Fruit fly (Drosophila melanogaster) whole organism, embryonic: ENCODE results near the gene tbrd-1.

Experiments used
- Abd-B ChIP-seq: fragments of 200-800 bp; sonication (Bioruptor generic); optimal IDR thresholded peaks from 2 replicates; lab custom pipeline; 2018; ENCODE audit warnings: missing biosample characterization, mild to moderate bottlenecking, missing genetic modification characterization, moderate library complexity
- Asciz ChIP-seq: fragments of 200-800 bp; sonication (Bioruptor generic); optimal IDR thresholded peaks from 2 replicates; lab custom pipeline; 2017; ENCODE audit warnings: missing biosample characterization, mild to moderate bottlenecking, missing genetic modification characterization, missing genetic modification reagents
- BEAF-32 ChIP-seq: fragments of 200-800 bp; sonication (Bioruptor generic); optimal IDR thresholded peaks from 3 replicates; lab custom pipeline; 2017; ENCODE audit warnings: missing biosample characterization, missing genetic modification characterization, mild to moderate bottlenecking, moderate library complexity, missing genetic modification reagents
- CG10462 ChIP-seq: fragments of 200-800 bp; sonication (Bioruptor generic); optimal IDR thresholded peaks from 2 replicates; lab custom pipeline; 2016; ENCODE audit warnings: missing biosample characterization, missing genetic modification characterization
- CG10979 ChIP-seq: fragments of 200-800 bp; sonication (Bioruptor generic); optimal IDR thresholded peaks from 2 replicates; lab custom pipeline; 2018; ENCODE audit warnings: missing biosample characterization, mild to moderate bottlenecking, missing genetic modification characterization, moderate library complexity
- CG12155 ChIP-seq: fragments of 200-800 bp; sonication (Bioruptor generic); optimal IDR thresholded peaks from 3 replicates; lab custom pipeline; 2016; ENCODE audit warnings: missing biosample characterization, missing genetic modification characterization
- CG12236 ChIP-seq: fragments of 200-800 bp; sonication (Bioruptor generic); optimal IDR thresholded peaks from 2 replicates; lab custom pipeline; 2016; ENCODE audit warnings: missing biosample characterization, missing genetic modification characterization
- CG12391 ChIP-seq: fragments of 200-800 bp; sonication (Bioruptor generic); optimal IDR thresholded peaks from 3 replicates; lab custom pipeline; 2018; ENCODE audit warnings: missing biosample characterization, mild to moderate bottlenecking, missing genetic modification characterization, moderate library complexity
- CG14667 ChIP-seq: fragments of 200-800 bp; sonication (Bioruptor generic); IDR thresholded peaks from 2 replicates; pipeline ENCODE4 v1.3.6; 2022; ENCODE audit warnings: missing biosample characterization, missing genetic modification characterization
- CG15514 ChIP-seq: fragments of 200-800 bp; sonication (Bioruptor generic); optimal IDR thresholded peaks from 3 replicates; lab custom pipeline; 2017; ENCODE audit warnings: missing biosample characterization, missing genetic modification characterization, mild to moderate bottlenecking, moderate library complexity, missing genetic modification reagents
- CG18599 ChIP-seq: fragments of 200-800 bp; sonication (Bioruptor generic); optimal IDR thresholded peaks from 3 replicates; lab custom pipeline; 2017; ENCODE audit warnings: missing biosample characterization, missing genetic modification characterization, mild to moderate bottlenecking, moderate library complexity, missing genetic modification reagents
- CG2712 ChIP-seq: fragments of 200-800 bp; optimal IDR thresholded peaks from 3 replicates; lab custom pipeline; 2019; ENCODE audit warnings: missing biosample characterization, mild to moderate bottlenecking, missing genetic modification characterization, moderate library complexity
- CG3838 ChIP-seq: fragments of 200-800 bp; sonication (Bioruptor generic); optimal IDR thresholded peaks from 3 replicates; lab custom pipeline; 2016; ENCODE audit warnings: missing biosample characterization, missing genetic modification characterization
- CG4730 ChIP-seq: fragments of 200-800 bp; sonication (Bioruptor generic); IDR thresholded peaks from 2 replicates; pipeline ENCODE4 v1.3.6; 2022; ENCODE audit warnings: missing biosample characterization, missing genetic modification characterization
- CG4820 ChIP-seq: fragments of 200-800 bp; sonication (Bioruptor generic); optimal IDR thresholded peaks from 3 replicates; lab custom pipeline; 2016; ENCODE audit warnings: missing biosample characterization, missing genetic modification characterization
- CG6654 ChIP-seq: fragments of 200-800 bp; sonication (Bioruptor generic); optimal IDR thresholded peaks from 2 replicates; lab custom pipeline; 2017; ENCODE audit warnings: missing biosample characterization, mild to moderate bottlenecking, missing genetic modification characterization
- CG7928 ChIP-seq: fragments of 200-800 bp; sonication (Bioruptor generic); optimal IDR thresholded peaks from 2 replicates; lab custom pipeline; 2017; ENCODE audit warnings: missing biosample characterization, mild to moderate bottlenecking, missing genetic modification characterization
- CG8089 ChIP-seq: fragments of 200-800 bp; sonication (Bioruptor generic); optimal IDR thresholded peaks from 3 replicates; lab custom pipeline; 2016; ENCODE audit warnings: missing biosample characterization, missing genetic modification characterization
- CG8388 ChIP-seq: fragments of 200-800 bp; sonication (Bioruptor generic); optimal IDR thresholded peaks from 2 replicates; lab custom pipeline; 2019; ENCODE audit warnings: missing biosample characterization, mild to moderate bottlenecking, missing genetic modification characterization, moderate library complexity
- CG9727 ChIP-seq: fragments of 200-800 bp; sonication (Bioruptor generic); optimal IDR thresholded peaks from 3 replicates; lab custom pipeline; 2017; ENCODE audit warnings: missing biosample characterization, mild to moderate bottlenecking, missing genetic modification characterization
- CHES-1-like ChIP-seq: fragments of 200-800 bp; sonication (Bioruptor generic); optimal IDR thresholded peaks from 2 replicates; lab custom pipeline; 2016; ENCODE audit warnings: missing biosample characterization, missing genetic modification characterization
- CrebB ChIP-seq: fragments of 200-800 bp; sonication (Bioruptor generic); optimal IDR thresholded peaks from 3 replicates; lab custom pipeline; 2018; ENCODE audit warnings: missing biosample characterization, mild to moderate bottlenecking, missing genetic modification characterization
- D19A ChIP-seq: fragments of 200-800 bp; optimal IDR thresholded peaks from 3 replicates; lab custom pipeline; 2019; ENCODE audit warnings: missing biosample characterization, mild to moderate bottlenecking, missing genetic modification characterization, moderate library complexity
- Dip3 ChIP-seq: fragments of 200-800 bp; sonication (Bioruptor generic); optimal IDR thresholded peaks from 3 replicates; lab custom pipeline; 2016; ENCODE audit warnings: missing biosample characterization, missing genetic modification characterization
- Drgx ChIP-seq: fragments of 200-800 bp; sonication (Bioruptor generic); IDR thresholded peaks from 2 replicates; pipeline ENCODE4 v1.3.6; 2022; ENCODE audit warnings: missing biosample characterization, missing genetic modification characterization
- E2f1 ChIP-seq: fragments of 200-800 bp; sonication (Bioruptor generic); IDR thresholded peaks from 2 replicates; pipeline ENCODE4 v1.3.6; 2022; ENCODE audit warnings: missing biosample characterization, missing genetic modification characterization
- Gug ChIP-seq: fragments of 200-800 bp; sonication (Bioruptor generic); IDR thresholded peaks from 4 replicates; pipeline ENCODE4 v1.3.6; 2022; ENCODE audit warnings: missing biosample characterization, missing genetic modification characterization
- HHEX ChIP-seq: fragments of 200-800 bp; sonication (Bioruptor generic); optimal IDR thresholded peaks from 3 replicates; lab custom pipeline; 2017; ENCODE audit warnings: missing biosample characterization, mild to moderate bottlenecking, missing genetic modification characterization, missing genetic modification reagents
- HLH54F ChIP-seq: fragments of 200-800 bp; sonication (Bioruptor generic); optimal IDR thresholded peaks from 3 replicates; lab custom pipeline; 2016; ENCODE audit warnings: missing biosample characterization, missing genetic modification characterization
- Hr3 ChIP-seq: fragments of 200-800 bp; sonication (Bioruptor generic); optimal IDR thresholded peaks from 3 replicates; lab custom pipeline; 2016; ENCODE audit warnings: missing biosample characterization, missing genetic modification characterization
- Lpt ChIP-seq: fragments of >200 bp; optimal IDR thresholded peaks from 2 replicates; lab custom pipeline; 2018; ENCODE audit warnings: missing biosample characterization, missing genetic modification characterization
- Max ChIP-seq: fragments of 200-800 bp; sonication (Bioruptor generic); optimal IDR thresholded peaks from 2 replicates; lab custom pipeline; 2016; ENCODE audit warnings: missing biosample characterization, mild to moderate bottlenecking, missing genetic modification characterization
- Nf-YA ChIP-seq: fragments of 200-800 bp; sonication (Bioruptor generic); IDR thresholded peaks from 2 replicates; pipeline ENCODE4 v1.3.6; 2022; ENCODE audit warnings: missing biosample characterization, missing genetic modification characterization
- Poxn ChIP-seq: fragments of 200-800 bp; sonication (Bioruptor generic); IDR thresholded peaks from 2 replicates; pipeline ENCODE4 v1.3.6; 2022; ENCODE audit warnings: missing biosample characterization, missing genetic modification characterization
- Rfx ChIP-seq: fragments of 200-800 bp; sonication (Bioruptor generic); IDR thresholded peaks from 2 replicates; pipeline ENCODE4 v1.3.6; 2022; ENCODE audit warnings: missing biosample characterization, missing genetic modification characterization
- Sox100B ChIP-seq: fragments of 200-800 bp; sonication (Bioruptor generic); optimal IDR thresholded peaks from 3 replicates; lab custom pipeline; 2018; ENCODE audit warnings: missing biosample characterization, mild to moderate bottlenecking, missing genetic modification characterization
- Spps ChIP-seq: fragments of 200-800 bp; sonication (Bioruptor generic); optimal IDR thresholded peaks from 2 replicates; lab custom pipeline; 2018; ENCODE audit warnings: missing biosample characterization, mild to moderate bottlenecking, missing genetic modification characterization
- ab ChIP-seq: fragments of 200-800 bp; sonication (Bioruptor generic); optimal IDR thresholded peaks from 2 replicates; lab custom pipeline; 2016; ENCODE audit warnings: missing biosample characterization, missing genetic modification characterization
- ac ChIP-seq: fragments of 200-800 bp; sonication (Bioruptor generic); optimal IDR thresholded peaks from 3 replicates; lab custom pipeline; 2017; ENCODE audit warnings: missing biosample characterization, mild to moderate bottlenecking, missing genetic modification characterization
- cato ChIP-seq: fragments of 200-800 bp; sonication (Bioruptor generic); optimal IDR thresholded peaks from 2 replicates; lab custom pipeline; 2016; ENCODE audit warnings: missing biosample characterization, missing genetic modification characterization, borderline replicate concordance
- chif ChIP-seq, 2 experiments: fragments of 200-800 bp; sonication (Bioruptor generic); optimal IDR thresholded peaks; 3 replicates each; lab custom pipeline; 2016; ENCODE audit warnings: missing biosample characterization in 2 of 2, missing genetic modification characterization in 2 of 2
- chn ChIP-seq: fragments of 200-800 bp; sonication (Bioruptor generic); optimal IDR thresholded peaks from 2 replicates; lab custom pipeline; 2016; ENCODE audit warnings: missing biosample characterization, missing genetic modification characterization
- ewg ChIP-seq: fragments of 200-800 bp; sonication (Bioruptor generic); optimal IDR thresholded peaks from 3 replicates; lab custom pipeline; 2017; ENCODE audit warnings: mild to moderate bottlenecking, missing biosample characterization, missing genetic modification reagents, missing genetic modification characterization
- ftz-f1 ChIP-seq: fragments of 200-800 bp; sonication (Bioruptor generic); optimal IDR thresholded peaks from 2 replicates; lab custom pipeline; 2016; ENCODE audit warnings: missing biosample characterization, missing genetic modification characterization
- lbe ChIP-seq: fragments of 200-800 bp; sonication (Bioruptor generic); optimal IDR thresholded peaks from 2 replicates; lab custom pipeline; 2016; ENCODE audit warnings: missing biosample characterization, mild to moderate bottlenecking, missing genetic modification characterization
- luna ChIP-seq: fragments of 200-800 bp; sonication (Bioruptor generic); optimal IDR thresholded peaks from 2 replicates; lab custom pipeline; 2016; ENCODE audit warnings: missing biosample characterization, missing genetic modification characterization
- sens ChIP-seq: fragments of 200-800 bp; sonication (Bioruptor generic); peaks from one replicate; lab custom pipeline; 2016; ENCODE audit warnings: missing biosample characterization, missing genetic modification characterization
- seq ChIP-seq: fragments of 200-800 bp; sonication (Bioruptor generic); IDR thresholded peaks from 2 replicates; pipeline ENCODE4 v1.3.6; 2022; ENCODE audit warnings: missing biosample characterization, missing genetic modification characterization
- sim ChIP-seq: fragments of 200-800 bp; sonication (Bioruptor generic); IDR thresholded peaks from 2 replicates; pipeline ENCODE4 v1.3.6; 2022; ENCODE audit warnings: missing biosample characterization, missing genetic modification characterization
- ssp ChIP-seq: fragments of 200-800 bp; sonication (Bioruptor generic); IDR thresholded peaks from 2 replicates; pipeline ENCODE4 v1.3.6; 2022; ENCODE audit warnings: missing biosample characterization, missing genetic modification characterization
- sug ChIP-seq: fragments of 200-800 bp; optimal IDR thresholded peaks from 2 replicates; lab custom pipeline; 2019; ENCODE audit warnings: missing biosample characterization, mild to moderate bottlenecking, missing genetic modification characterization, moderate library complexity
- tna ChIP-seq: fragments of 200-800 bp; sonication (Bioruptor generic); IDR thresholded peaks from 2 replicates; pipeline ENCODE4 v1.3.6; 2022; ENCODE audit warnings: missing biosample characterization, missing genetic modification characterization; ENCODE audit not compliant: partially characterized antibody
- ttk ChIP-seq: fragments of 200-800 bp; sonication (Bioruptor generic); IDR thresholded peaks from 2 replicates; pipeline ENCODE4 v2.1.2; 2022; ENCODE audit warnings: missing biosample characterization, missing genetic modification characterization
- vvl ChIP-seq: fragments of 200-800 bp; sonication (Bioruptor generic); IDR thresholded peaks from 2 replicates; pipeline ENCODE4 v1.3.6; 2022; ENCODE audit warnings: missing biosample characterization, missing genetic modification characterization
- zen2 ChIP-seq: fragments of 200-800 bp; sonication (Bioruptor generic); IDR thresholded peaks from 3 replicates; pipeline ENCODE4 v1.3.6; 2022; ENCODE audit warnings: missing biosample characterization, missing genetic modification characterization; ENCODE audit not compliant: partially characterized antibody

Gene tbrd-1

DNA sequence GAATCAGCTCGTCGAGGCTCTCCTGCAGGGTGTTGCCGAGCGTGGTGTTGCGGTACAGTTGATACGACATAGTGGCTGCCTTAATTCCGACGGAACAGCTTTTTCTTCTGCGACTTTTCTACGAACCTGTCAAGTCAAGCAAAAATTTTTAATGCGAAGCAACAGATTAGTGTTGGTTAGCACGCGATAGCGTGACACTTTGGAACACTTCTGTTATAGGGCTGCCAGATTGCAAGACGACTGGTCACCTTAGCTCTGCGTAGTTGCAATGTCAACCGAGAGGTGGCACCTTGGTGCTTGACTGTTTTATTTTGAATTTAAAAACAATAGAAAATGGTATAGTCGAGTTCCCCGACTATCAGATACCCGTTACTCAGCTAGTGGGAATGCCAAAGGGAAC, 2.5 kb downstream of the tbrd-1 start, which contains the start of gene TfIIA-S (continued):
- TF ChIP-seq Spps, result no peak
- TF ChIP-seq CG12155, result peak; percentile 84
- TF ChIP-seq chif (GFP tag; optimal IDR thresholded peaks at IDR 0.05; lab: Kevin White, UChicago), result peak; percentile 73 to 77
- TF ChIP-seq CG6654 (GFP tag; lab: Kevin White, UChicago), result no peak
- TF ChIP-seq luna, result peak; percentile 71
- TF ChIP-seq Abd-B (GFP tag; lab: Kevin White, UChicago), result peak; percentile 62
- TF ChIP-seq Sox100B, result no peak
- TF ChIP-seq CG9727, result peak; percentile 54
- TF ChIP-seq E2f1 (GFP tag; lab: Robert Waterston, UW), result no peak
- TF ChIP-seq CG14667 (GFP tag; lab: Robert Waterston, UW), result no peak
- TF ChIP-seq cato (GFP tag; lab: Kevin White, UChicago), result peak; percentile 30
- TF ChIP-seq CG10979 (tag; lab: Kevin White, UChicago), result peak; percentile 90
- TF ChIP-seq ftz-f1, result peak; percentile 90
- peak; percentile 92 for TF ChIP-seq CG15514 (GFP tag; lab: Kevin White, UChicago)
- peak; percentile 55; the same call in 2 of the 4 replicates for TF ChIP-seq Gug (GFP tag; lab: Robert Waterston, UW)
- peak; percentile 87 for TF ChIP-seq CHES-1-like (GFP tag; lab: Kevin White, UChicago)
- no peak for TF ChIP-seq Nf-YA (GFP tag; lab: Robert Waterston, UW)
- TF ChIP-seq Rfx (GFP tag; lab: Robert Waterston, UW), result no peak
- TF ChIP-seq CG8089 (GFP tag; lab: Kevin White, UChicago), result peak; percentile 74
- TF ChIP-seq sens (GFP tag; lab: Kevin White, UChicago), result peak; percentile 90
- no peak for TF ChIP-seq CG3838
- TF ChIP-seq ttk, result no peak
- TF ChIP-seq zen2 (GFP tag; lab: Robert Waterston, UW), result no peak
- peak; percentile 69 for TF ChIP-seq BEAF-32 (GFP tag; lab: Kevin White, UChicago)
- TF ChIP-seq CG12236 (GFP tag; lab: Kevin White, UChicago), result peak; percentile 66
- no peak for TF ChIP-seq D19A (tag; lab: Kevin White, UChicago)
- TF ChIP-seq Asciz (GFP tag; lab: Kevin White, UChicago), result peak; percentile 42
- peak; percentile 90 for TF ChIP-seq HLH54F (GFP tag; lab: Kevin White, UChicago)
- no peak for TF ChIP-seq CG8388
- TF ChIP-seq sim (GFP tag; lab: Robert Waterston, UW), result no peak
- TF ChIP-seq CrebB (tag; lab: Kevin White, UChicago), result peak; percentile 41
- no peak for TF ChIP-seq CG10462 (GFP tag; lab: Kevin White, UChicago)
- no peak for TF ChIP-seq vvl (GFP tag; lab: Robert Waterston, UW)
- TF ChIP-seq ewg (GFP tag; lab: Kevin White, UChicago), result peak; percentile 55
- TF ChIP-seq tna, result no peak
- peak; percentile 71 for TF ChIP-seq HHEX
- peak; percentile 54 for TF ChIP-seq CG7928 (GFP tag; lab: Kevin White, UChicago)
- TF ChIP-seq lbe (GFP tag; lab: Kevin White, UChicago), result peak; percentile 74
- peak; percentile 63 for TF ChIP-seq CG2712
- TF ChIP-seq Hr3 (GFP tag; lab: Kevin White, UChicago), result peak; percentile 69
- no peak for TF ChIP-seq ac

DNA sequence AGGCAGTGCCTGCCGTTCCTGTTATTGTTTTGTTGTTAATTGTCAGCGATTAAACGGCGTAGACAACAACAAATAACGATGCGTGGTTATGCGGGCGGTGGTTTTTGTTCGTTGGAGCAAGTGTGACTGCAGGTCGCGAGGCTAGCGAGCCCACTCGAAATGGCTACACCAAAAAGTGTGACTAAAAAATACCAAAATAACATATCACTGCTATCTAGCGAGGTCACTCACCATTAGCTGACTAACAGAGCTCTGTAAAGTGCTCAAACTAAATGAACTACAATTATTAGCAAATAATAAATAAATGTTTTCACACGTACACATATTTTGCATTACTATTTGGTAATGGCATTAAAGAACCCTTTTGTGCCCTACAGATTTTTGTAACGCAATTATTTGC, 3.4 kb downstream of the tbrd-1 start, which contains the start of gene Pli:
Pli (minus strand) TSS at position 131 of the 400 bp plus-strand sequence.
- peak; percentile 31 for TF ChIP-seq CG12391 (tag; lab: Kevin White, UChicago)
- TF ChIP-seq ssp, result no peak
- TF ChIP-seq ab (GFP tag; lab: Kevin White, UChicago), result no peak
- no peak for TF ChIP-seq CG4730 (GFP tag; lab: Robert Waterston, UW)
- no peak for TF ChIP-seq Dip3 (GFP tag; lab: Kevin White, UChicago)
- no peak for TF ChIP-seq seq (GFP tag; lab: Robert Waterston, UW)
- no peak for TF ChIP-seq chn (GFP tag; lab: Kevin White, UChicago)
- no peak for TF ChIP-seq CG18599
- no peak for TF ChIP-seq Drgx (GFP tag; lab: Robert Waterston, UW)
- TF ChIP-seq Lpt (GFP tag; lab: Kevin White, UChicago), result no peak
- TF ChIP-seq sug, result peak; percentile 58
- no peak for TF ChIP-seq Poxn
- no peak for TF ChIP-seq CG4820 (GFP tag; lab: Kevin White, UChicago)
- no peak for TF ChIP-seq Max (GFP tag; lab: Kevin White, UChicago)
